Fruit fly (Drosophila melanogaster): ENCODE data around the gene CG31142.
A peak's percentile ranks its signal among the peaks of the same experiment; 100 is the strongest.

Gene CG31142

dm6 chr3R:23947002-23947401 lies 18.0 kb downstream of the CG31142 start (continued):
- TF ChIP-seq CG4854 (GFP tag; optimal IDR thresholded peaks at IDR 0.05) (no peak), Spps (tag; optimal IDR thresholded peaks at IDR 0.05) (no peak), Hr39 (optimal IDR thresholded peaks at IDR 0.05) (no peak), pnt (GFP tag; optimal IDR thresholded peaks at IDR 0.05) (no peak), Ptx1 (GFP tag; IDR thresholded peaks at IDR 0.05) (no peak), mirr (GFP tag; optimal IDR thresholded peaks at IDR 0.05) (peak; percentile 65), Rfx (GFP tag; IDR thresholded peaks at IDR 0.05) (no peak), CG17568 (GFP tag; optimal IDR thresholded peaks at IDR 0.05) (peak; percentile 47), Bteb2 (GFP tag; optimal IDR thresholded peaks at IDR 0.05) (no peak), fru (optimal IDR thresholded peaks at IDR 0.05) (no peak), CG3726 (GFP tag; IDR thresholded peaks at IDR 0.05) (no peak), CG1602 (GFP tag; optimal IDR thresholded peaks at IDR 0.05) (no peak), org-1 (GFP tag; optimal IDR thresholded peaks at IDR 0.05) (peak; percentile 34), slp2 (GFP tag; optimal IDR thresholded peaks at IDR 0.05) (no peak), CG6813 (GFP tag; optimal IDR thresholded peaks at IDR 0.05) (peak; percentile 55), CG11456 (GFP tag; IDR thresholded peaks at IDR 0.05) (no peak), CG11723 (GFP tag; optimal IDR thresholded peaks at IDR 0.05) (peak; percentile 4), Trl (optimal IDR thresholded peaks at IDR 0.05) (no peak), Trl (GFP tag; optimal IDR thresholded peaks at IDR 0.05) (no peak), dan (GFP tag; IDR thresholded peaks at IDR 0.05) (no peak), Sry-β (GFP tag; optimal IDR thresholded peaks at IDR 0.05) (no peak), nmo (GFP tag; optimal IDR thresholded peaks at IDR 0.05) (no peak), nerfin-2 (GFP tag; IDR thresholded peaks at IDR 0.05; ENCODE audit: partially characterized antibody) (no peak), CG15696 (tag; optimal IDR thresholded peaks at IDR 0.05) (peak; percentile 36), zf30C (GFP tag; optimal IDR thresholded peaks at IDR 0.05) (no peak), CG15269 (tag; optimal IDR thresholded peaks at IDR 0.05) (no peak), CG30431 (GFP tag; optimal IDR thresholded peaks at IDR 0.05) (no peak), CG12071 (GFP tag; optimal IDR thresholded peaks at IDR 0.05) (peak; percentile 66), CG17328 (GFP tag; IDR thresholded peaks at IDR 0.05) (no peak), gsb-n (tag; optimal IDR thresholded peaks at IDR 0.05) (no peak), schlank (tag; optimal IDR thresholded peaks at IDR 0.05) (no peak), ro (GFP tag; IDR thresholded peaks at IDR 0.05) (no peak), crp (GFP tag; optimal IDR thresholded peaks at IDR 0.05) (no peak), gro (GFP tag; optimal IDR thresholded peaks at IDR 0.05) (no peak), pho (GFP tag; optimal IDR thresholded peaks at IDR 0.05) (no peak), CG9609 (GFP tag; optimal IDR thresholded peaks at IDR 0.05) (no peak), amos (GFP tag; IDR thresholded peaks at IDR 0.05; ENCODE audit: partially characterized antibody) (no peak), Gug (GFP tag; IDR thresholded peaks at IDR 0.05) (no peak), CG16779 (GFP tag; IDR thresholded peaks at IDR 0.05) (no peak), Dll (GFP tag; IDR thresholded peaks at IDR 0.05; ENCODE audit: partially characterized antibody) (no peak), CG14710 (tag; optimal IDR thresholded peaks at IDR 0.05) (peak; percentile 14), CG11093 (GFP tag; IDR thresholded peaks at IDR 0.05) (no peak), CG6765 (GFP tag; optimal IDR thresholded peaks at IDR 0.05) (peak; percentile 6), D (optimal IDR thresholded peaks at IDR 0.05) (no peak), D (GFP tag; optimal IDR thresholded peaks at IDR 0.05) (peak; percentile 27), Mes4 (GFP tag; optimal IDR thresholded peaks at IDR 0.05) (no peak), Nf-YA (GFP tag; IDR thresholded peaks at IDR 0.05) (no peak), Blimp-1 (GFP tag; optimal IDR thresholded peaks at IDR 0.05) (peak; percentile 22), repo (GFP tag; optimal IDR thresholded peaks at IDR 0.05) (no peak), CG10321 (GFP tag; IDR thresholded peaks at IDR 0.05) (no peak), crol (GFP tag; IDR thresholded peaks at IDR 0.05) (no peak), PHDP (tag; optimal IDR thresholded peaks at IDR 0.05) (no peak), Optix (GFP tag; IDR thresholded peaks at IDR 0.05) (no peak), CG5245 (GFP tag; optimal IDR thresholded peaks at IDR 0.05) (no peak)

Data from whole organism, embryonic.